Fruit fly (Drosophila melanogaster): ENCODE results near the gene CG45079.

- TF ChIP-seq CG8478 (optimal IDR thresholded peaks at IDR 0.05) (no peak), CTCF (optimal IDR thresholded peaks at IDR 0.05) (no peak)
Observed at dm6 chr3R:17127912-17128311, 3.6 kb downstream of the CG45079 start, which contains the start of gene CG31265.

All from S2 (cell line).